Fruit fly (Drosophila melanogaster) whole organism, larva: Measurements from ENCODE around the gene CG4496.

ENCODE experiments used
- noc ChIP-seq: fragments of 200-800 bp; sonication (Bioruptor generic); optimal IDR thresholded peaks from 3 replicates; lab custom pipeline; 2019; ENCODE audit warnings: missing biosample characterization, mild to moderate bottlenecking, missing genetic modification characterization, moderate library complexity

The CG4496 gene

DNA sequence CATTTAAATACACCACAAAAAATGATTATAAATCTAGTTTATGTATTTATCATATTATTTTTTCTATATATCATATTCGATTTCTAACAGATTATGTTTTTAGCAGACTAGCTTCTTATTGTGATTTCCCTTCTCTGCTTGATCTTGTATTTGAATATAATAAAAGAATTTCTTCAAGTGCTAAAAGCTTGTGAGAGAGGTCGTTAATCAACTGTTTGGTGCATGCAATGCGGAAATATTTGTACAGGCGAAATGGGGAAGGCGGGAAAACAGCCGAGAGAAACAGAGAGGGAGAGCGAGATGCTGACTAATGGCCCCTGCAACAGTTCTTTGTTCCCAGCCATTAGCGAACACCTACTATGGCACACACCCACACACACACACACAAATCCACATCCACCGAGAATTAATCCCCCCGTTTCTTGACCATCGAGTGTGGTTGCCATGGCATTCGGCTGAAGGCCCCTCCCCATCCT lies 9.9 kb upstream of the CG4496 start:
- no peak for TF ChIP-seq noc

DNA sequence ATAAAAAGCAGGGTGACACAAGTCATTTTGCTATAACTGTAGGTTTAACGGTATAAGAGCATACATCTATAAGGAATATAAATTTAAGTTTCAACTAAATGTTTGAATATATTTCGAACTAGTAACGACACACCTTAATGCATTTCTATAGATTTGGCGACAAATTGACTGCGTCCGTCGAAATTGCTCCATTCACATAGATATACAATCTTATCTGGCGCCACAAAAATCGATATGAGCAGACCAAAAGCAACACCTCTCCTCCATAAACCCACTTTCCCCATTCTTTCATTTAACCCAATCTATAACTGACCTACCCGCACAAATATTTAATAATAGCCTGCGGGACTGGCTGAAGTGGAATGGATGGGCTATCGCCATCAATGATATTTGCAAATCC lies 8.8 kb upstream of the CG4496 start:
- no peak for TF ChIP-seq noc

DNA sequence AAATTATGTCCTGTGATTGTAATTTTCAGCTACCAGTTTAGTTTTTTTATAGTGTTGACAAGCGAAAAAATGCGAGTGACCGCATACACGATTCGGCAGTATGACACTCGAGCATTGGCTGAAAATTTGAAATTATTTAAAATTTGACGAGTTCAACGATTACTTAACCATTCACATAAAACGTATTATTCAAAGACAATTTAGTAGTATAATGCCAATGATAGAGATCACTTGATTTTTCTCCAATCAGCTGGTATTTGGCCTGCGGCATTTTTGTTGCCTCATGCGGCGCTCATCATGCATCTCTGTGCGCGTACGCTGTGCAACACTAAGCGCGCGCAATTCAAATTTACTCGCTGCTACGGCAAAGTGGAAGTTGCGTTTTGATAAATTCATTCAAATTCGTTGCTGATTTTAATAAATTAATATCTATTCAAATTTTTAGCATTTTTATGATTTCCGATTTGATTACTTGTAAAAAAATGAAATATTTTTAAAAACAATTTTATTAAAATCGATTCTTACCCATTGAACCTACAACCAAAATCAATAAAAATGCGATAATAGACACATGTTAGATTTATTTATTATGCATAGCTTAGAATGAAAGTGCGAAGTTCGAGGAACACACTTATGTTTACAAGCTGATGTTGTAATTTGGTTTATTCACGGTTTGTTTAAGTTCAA lies 4.7 kb upstream of the CG4496 start, which contains the start of gene CG4497:
Gene CG4497 (minus strand): TSS at position 238 of the 687 bp plus-strand sequence.
- peak; percentile 72 for TF ChIP-seq noc

DNA sequence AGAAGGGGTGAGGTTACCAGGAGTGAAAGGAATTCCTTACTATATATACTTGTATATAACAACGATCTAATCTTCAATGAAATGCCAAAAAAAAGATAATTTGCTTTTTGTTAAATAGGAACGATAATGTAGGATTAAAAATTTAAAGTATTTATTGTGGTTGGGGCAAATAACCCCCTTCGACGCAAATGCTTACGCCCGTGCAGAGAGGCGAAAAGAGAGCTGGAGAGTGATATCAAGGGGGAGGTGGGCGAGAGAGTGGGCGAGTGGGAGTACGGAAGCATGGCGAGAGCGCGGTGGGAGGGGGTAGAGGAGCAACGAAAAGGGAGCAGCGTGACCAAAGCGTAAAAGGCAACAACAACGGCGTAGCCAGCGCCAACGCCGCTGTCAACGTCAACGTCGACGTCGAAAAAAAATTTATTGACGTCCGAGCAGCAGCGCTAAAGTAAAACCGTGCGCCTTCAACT lies 1.2 kb downstream of the CG4496 start:
- peak; percentile 94 for TF ChIP-seq noc

DNA sequence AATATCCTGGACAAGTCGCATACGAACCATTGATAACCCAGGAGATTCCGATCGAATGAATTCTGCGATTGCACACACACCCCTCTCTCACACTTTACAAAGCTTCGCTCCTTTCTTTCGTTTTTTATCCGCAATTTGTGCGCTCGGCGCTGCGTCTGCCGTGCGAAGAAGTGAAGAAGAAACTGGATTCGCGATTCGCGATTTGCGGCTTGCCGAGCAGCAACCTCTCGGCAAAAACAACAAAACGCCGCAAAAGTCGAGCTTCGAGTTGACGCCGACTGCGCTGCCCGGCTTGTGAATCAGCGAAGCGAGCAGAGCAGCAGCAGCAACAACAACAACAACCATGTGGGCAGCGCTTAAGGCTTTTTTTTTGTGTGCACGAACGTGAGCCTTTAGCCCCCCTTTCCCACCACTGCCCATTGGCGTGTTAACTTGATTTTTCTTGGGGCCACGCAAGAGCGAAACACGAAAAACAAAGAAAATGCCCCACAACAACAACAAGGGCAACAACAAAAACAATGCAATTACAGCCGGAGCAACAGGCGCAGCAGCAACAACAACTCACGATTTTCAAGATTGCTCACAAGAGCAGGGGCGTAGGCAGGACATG lies 1.8 kb downstream of the CG4496 start:
- TF ChIP-seq noc, result no peak

DNA sequence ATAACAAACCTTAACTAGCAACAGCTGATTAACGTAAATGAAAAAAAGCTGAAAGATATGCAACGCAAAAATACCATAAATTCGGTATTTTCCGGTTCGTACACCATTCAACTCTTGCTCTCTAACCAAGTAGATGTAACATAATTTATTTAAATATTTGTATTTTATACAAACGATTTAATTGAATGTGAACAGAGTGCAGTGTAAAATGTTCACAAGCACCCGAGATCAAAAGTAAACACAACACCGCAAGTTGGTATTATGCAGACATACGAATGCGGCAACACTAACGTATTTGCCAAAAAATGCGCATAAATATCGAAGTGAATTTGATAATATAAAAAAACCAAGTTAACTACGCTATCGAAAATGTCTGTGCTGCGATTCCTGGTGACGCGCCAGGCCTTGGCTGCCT lies 7.8 kb downstream of the CG4496 start, which contains the start of gene MICU1:
Gene MICU1 (plus strand): TSS at position 257 of the 415 bp plus-strand sequence.
- no peak for TF ChIP-seq noc

DNA sequence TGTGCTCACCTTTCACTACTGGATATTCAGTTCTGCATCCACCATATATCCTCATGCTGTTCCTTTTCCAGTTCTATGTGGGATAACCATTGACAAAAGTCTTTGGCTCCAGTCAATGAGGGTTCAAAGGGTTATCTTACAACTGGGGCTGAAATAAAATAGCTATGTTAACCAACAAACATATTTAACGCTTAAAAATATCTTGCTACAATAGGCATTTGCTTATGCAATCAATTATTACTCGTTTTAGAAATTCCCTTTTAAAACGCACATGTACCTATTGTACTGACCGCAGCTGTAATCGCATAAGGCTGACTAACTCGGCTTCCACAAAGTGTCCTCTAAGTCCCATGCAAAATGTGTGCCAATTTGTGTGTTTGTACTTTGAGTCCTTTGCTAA lies 10.5 kb downstream of the CG4496 start:
- TF ChIP-seq noc, result no peak

DNA sequence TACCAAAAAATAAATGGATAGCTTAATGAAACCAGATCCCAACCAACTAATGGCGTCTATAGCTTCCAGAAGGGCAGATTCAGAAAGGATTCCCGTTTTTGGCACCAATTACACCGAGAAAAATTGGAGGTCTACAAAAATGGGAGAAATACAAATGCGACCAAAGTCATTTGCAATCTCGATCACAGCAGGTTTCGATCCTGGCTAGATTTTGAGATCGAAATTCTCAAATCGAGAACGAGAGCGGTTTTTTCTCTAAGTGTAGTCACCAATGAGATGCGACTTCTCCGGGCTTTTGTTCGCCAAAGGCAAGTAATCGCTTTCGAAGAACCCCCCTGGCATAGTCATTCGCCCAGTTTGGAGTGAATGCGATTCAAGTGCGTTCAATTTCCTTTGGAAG lies 14.0 kb downstream of the CG4496 start:
- TF ChIP-seq noc, result no peak

DNA sequence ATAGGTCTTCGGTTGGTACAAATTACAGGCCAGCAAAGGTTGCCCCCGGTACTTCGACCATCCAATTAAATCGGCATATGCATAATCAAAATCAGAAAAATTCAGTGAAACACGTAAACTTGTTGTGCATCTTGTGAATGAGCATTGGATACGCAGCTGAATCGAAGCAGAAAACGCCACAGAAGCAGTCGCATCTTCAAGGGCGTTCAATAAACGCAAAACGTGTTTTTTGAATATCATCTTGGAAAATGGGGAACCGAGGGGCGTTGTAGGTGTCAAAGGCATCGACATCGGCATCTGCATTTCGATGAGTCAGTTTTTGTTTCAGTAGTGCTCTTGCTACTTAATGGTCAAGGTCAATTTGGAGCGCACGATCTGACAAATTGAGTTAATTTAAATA lies 15.5 kb downstream of the CG4496 start:
- no peak for TF ChIP-seq noc

DNA sequence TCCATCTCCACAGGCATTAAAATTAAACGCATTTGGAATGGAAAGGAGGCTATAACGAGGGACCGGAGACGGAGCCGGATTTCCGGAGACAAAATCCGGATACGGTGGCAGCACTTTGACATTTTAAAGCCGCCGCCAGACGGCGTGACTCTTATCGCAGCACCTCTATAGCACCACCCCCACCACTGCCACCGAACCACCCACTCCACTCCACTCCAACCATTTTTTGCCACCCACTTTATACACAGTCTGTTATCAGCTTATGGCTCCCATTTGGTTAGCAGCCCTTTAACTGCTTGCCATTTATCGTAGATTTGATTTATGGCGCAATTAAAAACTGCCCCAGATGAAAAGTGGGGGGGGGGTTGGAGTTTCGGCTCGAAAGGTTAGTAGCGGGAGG lies 20.8 kb downstream of the CG4496 start:
- no peak for TF ChIP-seq noc

DNA sequence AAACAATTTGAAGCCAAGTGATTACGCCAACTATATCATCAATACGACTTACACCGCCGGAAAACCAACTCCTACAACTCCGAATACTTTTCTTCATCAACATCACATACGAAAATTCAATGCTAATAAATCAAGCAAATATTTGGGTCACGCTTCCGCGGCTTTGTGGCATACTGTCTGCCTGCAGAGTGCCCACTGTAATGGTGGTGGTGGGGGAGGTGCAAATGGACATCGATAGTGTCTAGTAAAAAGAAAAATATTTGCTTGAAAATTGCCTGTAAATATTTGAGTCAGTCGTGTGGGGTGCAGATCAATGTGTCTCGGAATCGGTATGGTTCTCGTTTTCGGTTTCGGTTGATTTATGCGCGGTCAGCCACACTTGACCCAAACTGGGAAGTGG lies 24.0 kb downstream of the CG4496 start:
- no peak for TF ChIP-seq noc

DNA sequence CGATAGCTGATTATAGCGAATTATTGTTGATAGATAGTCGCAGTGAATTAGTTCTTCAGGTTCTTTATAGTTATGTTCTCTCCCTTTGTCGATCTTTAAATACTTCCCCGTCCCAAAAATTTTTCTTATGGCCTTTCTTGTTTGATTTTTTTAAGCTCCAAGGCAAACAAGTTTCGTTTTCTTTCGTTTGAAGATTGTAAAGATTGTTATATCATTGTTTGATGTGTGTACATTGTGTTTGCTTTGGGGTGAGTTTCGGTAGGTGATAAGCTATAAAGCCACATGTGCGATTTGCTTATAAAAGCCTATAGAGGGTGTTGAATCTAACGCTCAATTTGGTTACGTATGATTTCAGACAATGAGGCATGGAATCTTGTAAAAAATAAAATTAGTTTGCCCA lies 31.0 kb downstream of the CG4496 start:
- TF ChIP-seq noc, result no peak

DNA sequence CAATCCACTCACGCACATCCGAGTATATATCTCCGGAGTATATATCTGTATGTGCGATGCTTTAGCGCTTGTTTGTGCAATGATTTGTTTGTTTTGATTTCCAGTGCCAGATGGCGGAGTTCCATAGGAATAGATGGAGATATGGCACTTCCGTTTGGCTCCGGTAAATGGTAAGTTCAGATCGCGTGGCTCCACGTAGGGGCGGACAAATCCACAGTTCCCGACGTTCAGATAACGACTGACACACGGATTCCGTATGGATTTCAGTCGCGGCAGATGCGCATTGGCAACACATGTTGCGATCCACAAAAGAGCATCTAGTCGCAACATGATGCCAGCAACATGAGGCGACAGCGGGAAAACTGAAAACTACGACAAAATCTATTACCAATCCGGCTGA lies 32.4 kb downstream of the CG4496 start, which contains the start of gene Pvf3:
Gene Pvf3 (minus strand): TSS at position 240 of the 400 bp plus-strand sequence.
- TF ChIP-seq noc, result no peak

DNA sequence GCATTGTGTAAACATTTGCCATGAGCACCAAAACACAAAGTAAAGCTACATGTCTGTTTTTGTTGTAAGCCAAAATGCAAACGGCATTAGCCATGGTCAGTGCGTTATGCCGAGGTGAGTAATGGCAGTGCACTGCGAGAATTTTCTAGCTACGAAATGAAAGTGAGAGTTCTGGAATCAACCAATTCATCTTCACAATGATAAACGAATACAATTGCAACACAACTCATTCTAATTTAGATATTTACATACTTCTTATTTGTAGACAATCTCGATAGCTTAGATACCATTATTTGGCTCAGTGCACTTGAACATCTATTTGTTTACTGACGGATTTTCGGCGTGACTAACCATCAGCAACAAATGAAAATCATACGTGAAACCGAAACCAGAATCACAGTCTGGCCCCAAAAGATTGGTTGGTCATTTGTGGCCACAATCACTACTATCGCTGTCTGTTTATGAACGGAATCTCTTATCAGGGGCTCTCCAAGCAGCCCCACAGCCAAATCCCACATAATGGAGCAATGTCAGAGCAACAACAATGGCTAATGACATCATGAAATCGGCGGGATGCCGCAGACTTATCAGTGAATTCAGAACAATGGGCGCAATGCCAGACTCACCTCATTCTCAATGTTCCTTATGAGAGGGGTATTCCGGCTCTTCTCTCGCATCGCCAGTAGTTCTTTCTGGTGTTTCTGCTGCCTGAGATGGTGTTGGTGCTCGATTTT lies 34.8 kb downstream of the CG4496 start:
- no peak for TF ChIP-seq noc

DNA sequence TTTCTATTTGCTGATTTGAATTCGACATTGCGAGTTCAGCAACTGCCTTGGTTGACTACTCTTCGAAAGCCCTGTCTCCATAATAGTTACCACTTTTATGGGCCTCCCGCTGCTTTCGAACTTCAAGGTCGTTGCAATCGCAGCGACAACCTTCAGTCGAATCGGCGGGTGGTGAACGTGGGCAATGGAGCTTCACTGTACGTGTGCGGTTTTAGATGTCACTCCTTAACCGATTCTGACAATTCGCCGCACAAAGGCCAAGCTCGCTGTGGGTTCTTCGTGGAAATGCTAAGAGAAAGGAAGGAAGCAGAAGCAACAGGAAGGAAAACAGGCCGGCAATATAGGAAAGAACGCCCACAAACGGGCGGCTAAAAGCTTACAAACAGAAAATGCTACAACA lies 37.5 kb downstream of the CG4496 start:
- no peak for TF ChIP-seq noc

DNA sequence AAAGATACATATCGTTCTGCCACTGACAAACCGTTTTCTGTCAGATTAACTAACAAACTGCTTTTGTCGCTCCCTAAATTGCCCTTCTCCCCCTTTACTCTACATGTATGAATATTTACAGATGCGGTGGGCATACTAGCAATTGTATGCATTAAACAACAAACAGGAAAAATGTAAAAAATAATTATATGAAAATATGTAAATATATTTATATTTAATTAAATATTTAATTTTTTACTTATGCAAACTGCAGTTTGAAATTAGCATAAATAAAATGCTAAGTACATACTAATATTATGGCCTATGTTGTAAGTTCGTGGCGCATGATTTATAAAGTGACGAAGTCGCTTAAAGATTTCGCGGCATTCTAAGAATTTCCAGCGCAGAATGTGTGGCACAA lies 39.0 kb downstream of the CG4496 start:
- TF ChIP-seq noc, result no peak

DNA sequence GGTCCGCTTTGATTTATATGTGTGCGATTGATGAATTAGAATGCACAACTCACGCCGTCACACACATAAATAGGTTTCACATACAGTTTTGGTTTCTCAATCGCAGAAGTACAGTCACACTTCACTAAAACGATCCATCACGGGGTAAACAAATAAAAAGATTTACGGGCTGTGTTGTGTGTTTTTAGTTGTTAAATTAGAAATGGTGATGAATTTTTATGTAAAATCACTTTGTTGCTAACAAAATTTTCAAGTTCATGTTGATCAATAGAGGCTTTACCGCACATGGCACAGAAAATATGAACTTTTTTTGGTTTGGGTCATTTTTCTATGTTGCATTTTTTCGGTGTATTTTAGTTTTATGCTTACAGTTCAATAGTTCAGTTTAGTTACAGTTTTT lies 40.9 kb downstream of the CG4496 start:
- no peak for TF ChIP-seq noc
